Fruit fly (Drosophila melanogaster): ENCODE data around the gene Pmvk.

Gene Pmvk

dm6 chr2L:19575626-19576298, 4.4 kb downstream of the Pmvk start (continued):
- TF ChIP-seq tup (GFP tag; optimal IDR thresholded peaks at IDR 0.05) (peak; percentile 85), Doc3 (GFP tag; IDR thresholded peaks at IDR 0.05; ENCODE audit: partially characterized antibody) (peak; percentile 44; the same call in 2 of the 3 replicates), CG11695 (GFP tag; IDR thresholded peaks at IDR 0.05) (peak; percentile 94), CG8388 (GFP tag; optimal IDR thresholded peaks at IDR 0.05) (peak; percentile 94), psq (GFP tag; optimal IDR thresholded peaks at IDR 0.05) (peak; percentile 86), Dp (GFP tag; optimal IDR thresholded peaks at IDR 0.05) (no peak), cg (GFP tag; optimal IDR thresholded peaks at IDR 0.05) (peak; percentile 92), Hand (GFP tag; optimal IDR thresholded peaks at IDR 0.05) (peak; percentile 85), E2f1 (GFP tag; IDR thresholded peaks at IDR 0.05) (peak; percentile 92), D (optimal IDR thresholded peaks at IDR 0.05) (peak; percentile 69), D (GFP tag; optimal IDR thresholded peaks at IDR 0.05) (peak; percentile 92), ftz-f1 (GFP tag; optimal IDR thresholded peaks at IDR 0.05) (peak; percentile 82), lbe (GFP tag; optimal IDR thresholded peaks at IDR 0.05) (peak; percentile 63), Lpt (GFP tag; optimal IDR thresholded peaks at IDR 0.05) (no peak), Taf1 (GFP tag; IDR thresholded peaks at IDR 0.05) (peak; percentile 87), inv (GFP tag; IDR thresholded peaks at IDR 0.05; ENCODE audit: partially characterized antibody) (no peak), otp (GFP tag; IDR thresholded peaks at IDR 0.05) (peak; percentile 76; the same call in 2 of the 3 replicates), CG3163 (GFP tag; optimal IDR thresholded peaks at IDR 0.05) (peak; percentile 70), CG14050 (GFP tag; IDR thresholded peaks at IDR 0.05) (peak; percentile 90), Ada2b (GFP tag; IDR thresholded peaks at IDR 0.05) (peak; percentile 92), shn (GFP tag; optimal IDR thresholded peaks at IDR 0.05) (peak; percentile 97), lmd (GFP tag; IDR thresholded peaks at IDR 0.05) (peak; percentile 97), CG2129 (GFP tag; IDR thresholded peaks at IDR 0.05; ENCODE audit: partially characterized antibody) (no peak), CG31441 (GFP tag; IDR thresholded peaks at IDR 0.05) (peak; percentile 97), so (GFP tag; IDR thresholded peaks at IDR 0.05) (peak; percentile 91; the same call in 2 of the 3 replicates), CG13624 (GFP tag; optimal IDR thresholded peaks at IDR 0.05) (peak; percentile 98), CG1529 (GFP tag; optimal IDR thresholded peaks at IDR 0.05) (peak; percentile 91), Dref (GFP tag; IDR thresholded peaks at IDR 0.05) (peak; percentile 38; the same call in 1 of the 2 replicates), zen (tag; optimal IDR thresholded peaks at IDR 0.05) (peak; percentile 82), stwl (tag; optimal IDR thresholded peaks at IDR 0.05) (peak; percentile 16), MTF-1 (GFP tag; optimal IDR thresholded peaks at IDR 0.05; ENCODE audit: borderline replicate concordance) (peak; percentile 35), CG12104 (GFP tag; optimal IDR thresholded peaks at IDR 0.05) (peak; percentile 96), NC2α (GFP tag; optimal IDR thresholded peaks at IDR 0.05) (peak; percentile 94), trh (GFP tag; optimal IDR thresholded peaks at IDR 0.05) (peak; percentile 96), CG15479 (GFP tag; optimal IDR thresholded peaks at IDR 0.05) (peak; percentile 77), pan (optimal IDR thresholded peaks at IDR 0.05) (no peak), pan (GFP tag; optimal IDR thresholded peaks at IDR 0.05 in 1 of 2, IDR thresholded peaks at IDR 0.05 in 1 of 2) (peak in 1 of 2 experiments; percentile 95), dmrt99B (tag; optimal IDR thresholded peaks at IDR 0.05) (peak; percentile 97), Dbx (GFP tag; IDR thresholded peaks at IDR 0.05) (peak; percentile 94), CG4328 (GFP tag; optimal IDR thresholded peaks at IDR 0.05) (peak; percentile 88), dysf (GFP tag; IDR thresholded peaks at IDR 0.05) (peak; percentile 98), B-H2 (GFP tag; optimal IDR thresholded peaks at IDR 0.05) (peak; percentile 72), Hey (tag; optimal IDR thresholded peaks at IDR 0.05) (peak; percentile 63), ken (GFP tag; IDR thresholded peaks at IDR 0.05) (peak; percentile 89), Fer2 (tag; optimal IDR thresholded peaks at IDR 0.05) (peak; percentile 83), CG16813 (GFP tag; IDR thresholded peaks at IDR 0.05; ENCODE audit: partially characterized antibody) (no peak), unc-4 (GFP tag; IDR thresholded peaks at IDR 0.05; ENCODE audit: partially characterized antibody) (no peak), CG31388 (GFP tag; optimal IDR thresholded peaks at IDR 0.05) (peak; percentile 88), CG7271 (tag; optimal IDR thresholded peaks at IDR 0.05) (no peak), scrt (GFP tag; optimal IDR thresholded peaks at IDR 0.05) (peak; percentile 89)

All from whole organism, embryonic.